Comparison of ENCODE assay signal across 2 fruit fly cellular contexts in genomic region chr3R:13719053-13719452, dm6.
TF ChIP-seq lines count a peak whose summit lies in the region.

No protein-coding gene starts in this region.

- no peak for TF ChIP-seq CTCF in whole organism, embryonic (GFP tag; optimal IDR thresholded peaks at IDR 0.05; lab: Kevin White, UChicago)

TF ChIP-seq in whole organism, embryonic, 481 proteins besides CTCF, POLR2A, EP300 and RAD21:
- no peak for TF ChIP-seq fd102C (GFP tag; optimal IDR thresholded peaks at IDR 0.05; lab: Kevin White, UChicago)
- no peak for TF ChIP-seq Sin3A (optimal IDR thresholded peaks at IDR 0.05; lab: Kevin White, UChicago)
- TF ChIP-seq chinmo (GFP tag; IDR thresholded peaks at IDR 0.05; lab: Robert Waterston, UW; ENCODE audit: partially characterized antibody): 0 out of 4 replicates have a peak, but pooled peaks have one; percentile 32
- peak; percentile 98 for TF ChIP-seq twi (tag; optimal IDR thresholded peaks at IDR 0.05; lab: Kevin White, UChicago)
- no peak for TF ChIP-seq Doc3 (GFP tag; IDR thresholded peaks at IDR 0.05; lab: Robert Waterston, UW; ENCODE audit: partially characterized antibody)
- TF ChIP-seq hth (optimal IDR thresholded peaks at IDR 0.05; lab: Kevin White, UChicago): no peak
- TF ChIP-seq CG11504 (tag; optimal IDR thresholded peaks at IDR 0.05; lab: Kevin White, UChicago): no peak
- TF ChIP-seq ara (GFP tag; IDR thresholded peaks at IDR 0.05; lab: Robert Waterston, UW): 0 out of 2 replicates have a peak, but pooled peaks have one; percentile 10
- TF ChIP-seq crol (GFP tag; IDR thresholded peaks at IDR 0.05; lab: Robert Waterston, UW): peak; percentile 28
- TF ChIP-seq CG17361 (GFP tag; IDR thresholded peaks at IDR 0.05; lab: Robert Waterston, UW): no peak
- no peak for TF ChIP-seq odd (GFP tag; optimal IDR thresholded peaks at IDR 0.05; lab: Kevin White, UChicago)
- TF ChIP-seq CG2199 (GFP tag; IDR thresholded peaks at IDR 0.05; lab: Robert Waterston, UW): peak; percentile 74; the same call in 1 of the 3 replicates
- no peak for TF ChIP-seq bcd (GFP tag; optimal IDR thresholded peaks at IDR 0.05; lab: Kevin White, UChicago)
- no peak for TF ChIP-seq Oli (tag; optimal IDR thresholded peaks at IDR 0.05; lab: Kevin White, UChicago)
- no peak for TF ChIP-seq CG17802 (tag; optimal IDR thresholded peaks at IDR 0.05; lab: Kevin White, UChicago)
- peak; percentile 65 for TF ChIP-seq Med (GFP tag; lab: Kevin White, UChicago)
- no peak for TF ChIP-seq bowl (GFP tag; IDR thresholded peaks at IDR 0.05; lab: Robert Waterston, UW)

TF ChIP-seq in whole organism, prepupa, 60 proteins besides CTCF, POLR2A, EP300 and RAD21:
- TF ChIP-seq CG3032 (tag; optimal IDR thresholded peaks at IDR 0.05; lab: Kevin White, UChicago) (no peak), Eip78C (GFP tag; lab: Kevin White, UChicago) (peak; percentile 44), ss (GFP tag; optimal IDR thresholded peaks at IDR 0.05; lab: Kevin White, UChicago) (peak in 1 of 2 experiments; percentile 12)
